Fruit fly (Drosophila melanogaster): ENCODE data around the gene CG11656.

The CG11656 gene

DNA sequence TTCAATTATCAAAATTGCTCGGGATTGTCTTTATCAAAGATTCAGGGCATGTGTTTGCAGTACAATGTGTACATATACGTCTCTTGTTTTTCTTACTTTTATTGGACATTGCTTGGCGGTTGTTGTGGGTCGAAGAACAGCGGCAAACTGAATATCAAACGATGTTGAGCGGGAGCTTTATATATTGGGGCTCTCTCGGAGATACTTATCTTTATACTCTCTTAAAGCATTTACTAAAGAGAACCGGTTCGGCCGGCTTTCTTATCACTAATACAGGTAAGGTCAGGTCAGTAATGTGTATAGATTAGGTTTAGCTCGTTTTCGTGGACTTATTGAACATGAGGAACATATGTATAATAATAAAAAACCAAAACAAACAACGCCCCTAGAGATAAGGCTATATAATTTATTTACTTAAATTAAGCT lies 41.6 kb downstream of the CG11656 start, which contains the start of gene CG7966 (continued):
- TF ChIP-seq CG17328 (GFP tag; IDR thresholded peaks at IDR 0.05) (no peak), vvl (GFP tag; IDR thresholded peaks at IDR 0.05) (peak; percentile 51; the same call in 1 of the 2 replicates), PHDP (tag; optimal IDR thresholded peaks at IDR 0.05) (peak; percentile 31), CG17912 (GFP tag; optimal IDR thresholded peaks at IDR 0.05) (no peak), NK7.1 (GFP tag; optimal IDR thresholded peaks at IDR 0.05) (no peak), E2f1 (GFP tag; IDR thresholded peaks at IDR 0.05) (no peak), CG10431 (GFP tag; optimal IDR thresholded peaks at IDR 0.05) (peak; percentile 10), aop (GFP tag; IDR thresholded peaks at IDR 0.05) (no peak), Poxn (GFP tag; IDR thresholded peaks at IDR 0.05) (no peak), Asciz (GFP tag; optimal IDR thresholded peaks at IDR 0.05) (no peak), Dip2 (GFP tag; IDR thresholded peaks at IDR 0.05) (no peak), ftz-f1 (GFP tag; optimal IDR thresholded peaks at IDR 0.05) (peak; percentile 66), CTCF (GFP tag; optimal IDR thresholded peaks at IDR 0.05) (peak; percentile 1), crp (GFP tag; optimal IDR thresholded peaks at IDR 0.05) (no peak), Bgb (GFP tag; IDR thresholded peaks at IDR 0.05; ENCODE audit: partially characterized antibody) (peak; percentile 38; the same call in 1 of the 2 replicates), CG9215 (GFP tag; IDR thresholded peaks at IDR 0.05) (no peak), CG8089 (GFP tag; optimal IDR thresholded peaks at IDR 0.05) (no peak), mirr (GFP tag; optimal IDR thresholded peaks at IDR 0.05) (peak; percentile 85), sens (GFP tag) (no peak), CG1832 (GFP tag; optimal IDR thresholded peaks at IDR 0.05) (no peak), Med (GFP tag) (peak; percentile 83), CG7372 (GFP tag; IDR thresholded peaks at IDR 0.05) (no peak), Oli (tag; optimal IDR thresholded peaks at IDR 0.05) (no peak), dati (GFP tag; IDR thresholded peaks at IDR 0.05) (no peak), CG13624 (GFP tag; optimal IDR thresholded peaks at IDR 0.05) (no peak), ken (GFP tag; IDR thresholded peaks at IDR 0.05) (no peak), CG3065 (GFP tag; optimal IDR thresholded peaks at IDR 0.05) (no peak), CG7556 (GFP tag; optimal IDR thresholded peaks at IDR 0.05) (no peak), CG10654 (GFP tag; optimal IDR thresholded peaks at IDR 0.05) (no peak), Hr39 (optimal IDR thresholded peaks at IDR 0.05) (no peak), CG7357 (GFP tag; IDR thresholded peaks at IDR 0.05) (no peak), Usf (GFP tag; optimal IDR thresholded peaks at IDR 0.05) (no peak), CG7928 (GFP tag; optimal IDR thresholded peaks at IDR 0.05) (no peak), D19A (tag; optimal IDR thresholded peaks at IDR 0.05) (no peak), TFAM (GFP tag; optimal IDR thresholded peaks at IDR 0.05) (no peak), CG6254 (GFP tag; optimal IDR thresholded peaks at IDR 0.05) (peak; percentile 36), CG10267 (tag; optimal IDR thresholded peaks at IDR 0.05) (no peak), Dip3 (GFP tag; optimal IDR thresholded peaks at IDR 0.05) (no peak), pb (GFP tag; optimal IDR thresholded peaks at IDR 0.05) (peak; percentile 91), Ets65A (GFP tag) (no peak), kay (GFP tag; optimal IDR thresholded peaks at IDR 0.05) (peak; percentile 44), eve (GFP tag; optimal IDR thresholded peaks at IDR 0.05) (no peak), CG7839 (tag; optimal IDR thresholded peaks at IDR 0.05) (no peak), CoRest (tag; optimal IDR thresholded peaks at IDR 0.05) (no peak), CG2116 (GFP tag; optimal IDR thresholded peaks at IDR 0.05) (no peak), gce (GFP tag; IDR thresholded peaks at IDR 0.05) (no peak), CG10462 (GFP tag; optimal IDR thresholded peaks at IDR 0.05) (no peak), CG6813 (GFP tag; optimal IDR thresholded peaks at IDR 0.05) (peak; percentile 48), HmgD (GFP tag; optimal IDR thresholded peaks at IDR 0.05) (no peak), bowl (GFP tag; IDR thresholded peaks at IDR 0.05) (no peak), ci (GFP tag; IDR thresholded peaks at IDR 0.05) (no peak; the same call in 2 of the 3 replicates), CG10543 (GFP tag; optimal IDR thresholded peaks at IDR 0.05) (peak; percentile 5), CG34224 (GFP tag; IDR thresholded peaks at IDR 0.05; ENCODE audit: partially characterized antibody) (peak; percentile 14; the same call in 2 of the 3 replicates)

Data from whole organism, embryonic.